Worm (Caenorhabditis elegans) whole organism, L2 larva: ENCODE measurements around the gene mif-2.
A peak's percentile ranks its signal among the peaks of the same experiment; 100 is the strongest.

Experiments used
- F13H6.1 ChIP-seq: sonication (generic microtip); optimal IDR thresholded peaks from 2 replicates; lab custom pipeline; 2016; ENCODE audit warnings: missing genetic modification characterization, missing compliant biosample characterization
- R02D3.7 ChIP-seq: fragments of 150-350 bp; optimal IDR thresholded peaks from 2 replicates; lab custom pipeline; 2014; ENCODE audit warnings: missing biosample characterization, missing genetic modification characterization
- ZK546.5 ChIP-seq: sonication (generic microtip); optimal IDR thresholded peaks from 2 replicates; lab custom pipeline; 2017; ENCODE audit warnings: missing biosample characterization, missing genetic modification characterization
- blmp-1 ChIP-seq: sonication (generic microtip); optimal IDR thresholded peaks from 2 replicates; lab custom pipeline; 2017; ENCODE audit warnings: missing genetic modification characterization, mild to moderate bottlenecking, missing compliant biosample characterization, antibody characterized with exemption, moderate library complexity; ENCODE audit not compliant: insufficient read depth
- ceh-16 ChIP-seq: fragments of 150-350 bp; optimal IDR thresholded peaks from 2 replicates; lab custom pipeline; 2014; ENCODE audit warnings: missing biosample characterization, missing genetic modification characterization
- crh-2 ChIP-seq: sonication (generic microtip); optimal IDR thresholded peaks from 2 replicates; lab custom pipeline; 2017; ENCODE audit warnings: missing biosample characterization, missing genetic modification characterization
- elt-1 ChIP-seq: fragments of 150-350 bp; optimal IDR thresholded peaks from 2 replicates; lab custom pipeline; 2014; ENCODE audit warnings: missing biosample characterization, missing genetic modification characterization
- elt-3 ChIP-seq: sonication (generic microtip); optimal IDR thresholded peaks from 2 replicates; lab custom pipeline; 2017; ENCODE audit warnings: missing biosample characterization, missing genetic modification characterization
- fos-1 ChIP-seq: fragments of 150-350 bp; optimal IDR thresholded peaks from 2 replicates; lab custom pipeline; 2014; ENCODE audit warnings: missing biosample characterization, missing genetic modification characterization
- gmeb-1 ChIP-seq: fragments of 150-350 bp; optimal IDR thresholded peaks from 2 replicates; lab custom pipeline; 2014; ENCODE audit warnings: missing biosample characterization, missing genetic modification characterization
- lin-13 ChIP-seq: fragments of 150-350 bp; optimal IDR thresholded peaks from 2 replicates; lab custom pipeline; 2014; ENCODE audit warnings: missing biosample characterization, missing genetic modification reagents, missing genetic modification characterization
- mab-5 ChIP-seq: fragments of 150-350 bp; optimal IDR thresholded peaks from 2 replicates; lab custom pipeline; 2014; ENCODE audit warnings: missing biosample characterization, missing genetic modification characterization
- mbf-1 ChIP-seq: sonication (generic microtip); optimal IDR thresholded peaks from 2 replicates; lab custom pipeline; 2017; ENCODE audit warnings: missing biosample characterization, missing genetic modification characterization
- mdl-1 ChIP-seq, 2 experiments: fragments of 150-350 bp in 1 of 2; sonication (generic microtip) in 1 of 2; optimal IDR thresholded peaks; 2 replicates each; lab custom pipeline; 2017; ENCODE audit warnings: missing biosample characterization in 2 of 2, missing genetic modification characterization in 2 of 2
- nhr-10 ChIP-seq: sonication (generic microtip); optimal IDR thresholded peaks from 2 replicates; lab custom pipeline; 2017; ENCODE audit warnings: missing biosample characterization, missing genetic modification characterization
- nhr-11 ChIP-seq: fragments of 150-350 bp; optimal IDR thresholded peaks from 2 replicates; lab custom pipeline; 2014; ENCODE audit warnings: missing biosample characterization, missing genetic modification characterization
- nhr-12 ChIP-seq: fragments of 150-350 bp; optimal IDR thresholded peaks from 2 replicates; lab custom pipeline; 2014; ENCODE audit warnings: missing biosample characterization, missing genetic modification characterization
- nhr-23 ChIP-seq: fragments of 150-350 bp; optimal IDR thresholded peaks from 2 replicates; lab custom pipeline; 2014; ENCODE audit warnings: missing biosample characterization, missing genetic modification reagents, missing genetic modification characterization
- nhr-237 ChIP-seq: fragments of 150-350 bp; optimal IDR thresholded peaks from 2 replicates; lab custom pipeline; 2014; ENCODE audit warnings: missing biosample characterization, missing genetic modification characterization
- nhr-6 ChIP-seq: fragments of 150-350 bp; optimal IDR thresholded peaks from 2 replicates; lab custom pipeline; 2014; ENCODE audit warnings: missing biosample characterization, missing genetic modification characterization
- peb-1 ChIP-seq: fragments of 150-350 bp; optimal IDR thresholded peaks from 2 replicates; lab custom pipeline; 2014; ENCODE audit warnings: missing biosample characterization, missing genetic modification characterization
- sem-4 ChIP-seq: fragments of 150-350 bp; optimal IDR thresholded peaks from 2 replicates; lab custom pipeline; 2014; ENCODE audit warnings: missing biosample characterization, missing genetic modification reagents, missing genetic modification characterization
- sma-3 ChIP-seq: sonication (generic microtip); optimal IDR thresholded peaks from 2 replicates; lab custom pipeline; 2016; ENCODE audit warnings: missing genetic modification reagents, missing genetic modification characterization, missing compliant biosample characterization
- sma-9 ChIP-seq, 2 experiments: fragments of 150-350 bp in 1 of 2; sonication (generic microtip) in 1 of 2; optimal IDR thresholded peaks; 2 replicates each; lab custom pipeline; 2014 to 2016; ENCODE audit warnings: missing genetic modification characterization in 2 of 2, mild to moderate bottlenecking in 1 of 2, missing biosample characterization in 1 of 2, missing compliant biosample characterization in 1 of 2, missing genetic modification reagents in 1 of 2, moderate library complexity in 1 of 2
- snpc-4 ChIP-seq: fragments of 150-350 bp; optimal IDR thresholded peaks from 2 replicates; lab custom pipeline; 2014; ENCODE audit warnings: missing biosample characterization, missing genetic modification characterization
- unc-55 ChIP-seq: fragments of 150-350 bp; sonication (generic microtip); optimal IDR thresholded peaks from 3 replicates; lab custom pipeline; 2014; ENCODE audit warnings: missing biosample characterization, missing genetic modification reagents, missing genetic modification characterization
- ztf-11 ChIP-seq: sonication (generic microtip); optimal IDR thresholded peaks from 2 replicates; lab custom pipeline; 2017; ENCODE audit warnings: missing biosample characterization, missing genetic modification characterization

mif-2 gene

DNA sequence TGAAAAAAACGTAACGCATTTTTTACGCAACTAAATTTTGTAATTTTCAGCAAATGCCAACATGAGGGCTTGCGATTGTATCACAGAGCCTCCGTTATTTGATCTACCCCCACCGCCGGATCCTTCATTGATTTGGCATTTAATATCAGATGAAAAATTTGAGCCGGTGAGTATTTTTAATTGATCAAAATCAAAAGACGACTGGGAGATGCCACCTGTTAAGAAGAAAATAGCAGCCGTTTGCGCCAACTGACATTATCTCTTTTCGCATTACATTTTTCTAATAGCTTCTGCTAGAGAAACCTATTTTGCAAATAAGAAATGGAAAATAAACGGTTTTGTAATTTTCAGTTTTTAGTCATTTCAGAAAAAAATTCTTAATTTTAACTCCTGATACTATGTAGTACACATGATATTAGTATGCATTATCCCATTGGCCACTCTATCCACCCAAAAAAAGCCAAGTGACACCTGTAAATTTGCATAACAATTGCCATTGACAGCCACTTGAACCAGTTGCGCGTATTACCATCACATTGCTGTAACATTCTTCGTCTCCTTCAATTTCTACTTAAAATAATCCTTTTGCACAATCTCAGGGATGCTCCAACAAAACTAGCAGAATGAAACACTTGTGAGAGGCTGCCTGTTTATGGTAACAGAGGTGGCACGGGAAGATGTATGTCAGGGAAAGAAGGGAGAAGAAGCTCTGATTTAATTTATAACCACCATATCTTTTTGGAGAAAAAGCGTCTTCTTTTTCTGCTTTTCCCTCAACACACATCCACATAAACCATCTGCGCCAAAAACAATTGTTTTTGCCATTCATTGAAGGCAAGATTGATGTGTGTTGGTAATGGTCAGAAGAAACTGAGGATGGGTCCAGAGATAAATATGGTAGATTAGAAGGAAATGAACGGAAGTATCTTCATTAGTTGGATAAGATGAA lies 19.6 kb downstream of the mif-2 start, which contains the start of gene F58H1.5:
Gene F58H1.5, plus strand, starts transcription at position 51 of the 949 bp plus-strand sequence.
- peak; percentile 72 for TF ChIP-seq mab-5 (tag; lab: Kevin White, UChicago)
- no peak for TF ChIP-seq elt-3 (tag; lab: Kevin White, UChicago)
- no peak for TF ChIP-seq gmeb-1 (tag; lab: Kevin White, UChicago)

DNA sequence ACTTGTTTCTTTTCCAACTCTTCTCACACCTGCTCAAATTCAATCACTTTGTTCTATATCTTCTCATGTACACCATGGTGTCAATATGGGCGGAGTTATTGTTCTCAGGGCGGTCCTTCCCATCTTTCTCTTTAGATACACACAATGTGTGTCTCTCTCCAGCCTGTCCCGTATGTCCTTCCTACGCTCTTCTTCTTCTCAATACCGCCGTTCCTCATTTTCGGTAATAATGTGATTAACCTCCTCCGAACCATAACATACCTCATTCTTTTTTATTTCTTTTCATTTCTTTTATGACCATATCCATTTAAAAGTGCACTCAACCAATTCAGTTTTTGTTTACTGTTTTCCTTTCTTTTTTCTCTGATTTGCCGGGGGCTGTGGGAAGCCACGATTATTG lies 22.6 kb downstream of the mif-2 start:
- no peak for TF ChIP-seq peb-1 (tag; lab: Kevin White, UChicago)
- no peak for TF ChIP-seq R02D3.7 (tag; lab: Kevin White, UChicago)
- no peak for TF ChIP-seq nhr-237
- TF ChIP-seq crh-2 (tag; lab: Kevin White, UChicago) = no peak
- TF ChIP-seq ceh-16 (tag; lab: Kevin White, UChicago) = no peak
- no peak for TF ChIP-seq nhr-11 (tag; lab: Kevin White, UChicago)
- TF ChIP-seq sma-3 = no peak
- TF ChIP-seq snpc-4 (tag; lab: Kevin White, UChicago) = no peak
- no peak for TF ChIP-seq sma-9 (GFP tag; optimal IDR thresholded peaks at IDR 0.05; lab: Kevin White, UChicago)
- no peak for TF ChIP-seq sma-9 (tag; optimal IDR thresholded peaks at IDR 0.05; lab: Kevin White, UChicago)
- no peak for TF ChIP-seq fos-1 (tag; lab: Kevin White, UChicago)
- no peak for TF ChIP-seq mbf-1 (tag; lab: Kevin White, UChicago)
- TF ChIP-seq mdl-1 (tag; optimal IDR thresholded peaks at IDR 0.05; lab: Kevin White, UChicago) = no peak
- no peak for TF ChIP-seq nhr-12 (tag; lab: Kevin White, UChicago)
- no peak for TF ChIP-seq sem-4
- no peak for TF ChIP-seq F13H6.1 (tag; lab: Kevin White, UChicago)
- TF ChIP-seq, all 48 proteins: peak for 0

DNA sequence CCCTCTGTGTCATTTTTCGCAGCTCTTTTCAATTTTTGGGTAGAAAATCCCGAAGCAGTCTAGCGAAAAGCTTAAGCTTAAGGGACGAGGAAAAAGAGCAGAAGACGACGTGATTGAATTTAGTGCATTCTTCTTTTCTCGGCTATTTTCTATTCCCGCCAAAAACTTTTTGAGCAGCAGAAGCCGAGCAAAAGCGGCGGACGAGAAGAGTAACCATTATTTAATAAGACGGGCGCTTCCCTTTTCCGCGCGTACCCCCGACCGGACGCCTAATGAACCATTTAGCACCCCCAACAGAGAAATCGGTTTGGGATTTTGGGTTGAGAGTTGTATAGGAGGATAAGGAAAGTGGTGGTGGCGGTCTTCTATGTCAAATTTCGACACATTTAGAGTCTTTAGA lies 24.6 kb downstream of the mif-2 start:
- TF ChIP-seq F13H6.1 (tag; lab: Kevin White, UChicago) = no peak
- TF ChIP-seq unc-55 (GFP tag; lab: Kevin White, UChicago) = no peak
- TF ChIP-seq nhr-23 = no peak
- no peak for TF ChIP-seq nhr-6 (tag; lab: Kevin White, UChicago)

DNA sequence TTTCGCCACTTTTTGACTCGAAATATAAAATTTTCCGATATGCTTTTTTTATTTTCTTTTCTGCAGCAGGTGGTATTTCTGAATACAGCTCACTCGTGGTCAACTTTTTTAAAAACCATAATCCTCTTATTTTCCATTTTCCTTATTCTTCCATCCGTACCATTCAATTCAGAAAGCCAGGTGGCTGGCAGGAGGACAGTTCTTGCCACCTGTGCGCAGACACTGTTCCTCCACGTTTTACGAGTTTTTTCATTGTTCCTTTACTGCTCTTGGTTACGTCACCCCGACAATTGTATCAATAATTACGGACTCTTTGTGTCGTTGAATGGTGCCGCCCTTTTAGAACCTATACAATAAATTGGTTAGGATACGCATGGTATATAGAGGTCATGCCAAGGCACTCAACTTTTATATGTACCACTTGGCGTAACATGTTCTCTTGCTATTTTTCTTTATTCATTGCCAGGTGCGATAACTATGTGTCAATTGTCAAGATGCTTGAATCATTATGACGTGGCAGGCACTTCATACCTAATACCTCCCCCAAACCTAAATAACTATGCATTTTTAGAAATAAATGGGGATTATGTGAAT lies 25.3 kb downstream of the mif-2 start:
- TF ChIP-seq nhr-23 (no peak), mab-5 (tag; lab: Kevin White, UChicago) (no peak), lin-13 (GFP tag; lab: Kevin White, UChicago) (no peak), R02D3.7 (tag; lab: Kevin White, UChicago) (no peak), F13H6.1 (tag; lab: Kevin White, UChicago) (no peak), ZK546.5 (tag; lab: Kevin White, UChicago) (no peak), fos-1 (tag; lab: Kevin White, UChicago) (no peak), ztf-11 (tag; lab: Kevin White, UChicago) (no peak)

DNA sequence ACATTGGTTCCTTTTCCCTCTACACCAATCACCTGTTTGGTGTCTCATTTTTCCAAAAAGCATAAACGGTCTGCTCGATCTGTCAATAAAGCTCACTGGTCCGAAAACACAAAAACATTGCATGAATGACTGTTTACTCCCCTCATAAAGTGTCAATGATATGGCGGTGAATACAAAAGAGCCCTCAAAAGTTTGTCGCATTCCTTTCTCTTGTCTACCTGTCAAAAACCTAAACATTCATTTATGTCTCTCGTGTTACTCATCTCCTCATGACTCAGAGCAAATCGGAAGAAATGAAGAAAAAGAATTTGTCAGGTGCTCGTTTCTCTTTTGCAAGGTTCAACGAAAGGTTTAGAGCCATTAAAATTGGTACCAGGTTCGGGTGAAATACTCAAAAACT lies 27.0 kb downstream of the mif-2 start:
- TF ChIP-seq snpc-4 (tag; lab: Kevin White, UChicago) = no peak
- TF ChIP-seq, all 48 proteins: peak for 0

DNA sequence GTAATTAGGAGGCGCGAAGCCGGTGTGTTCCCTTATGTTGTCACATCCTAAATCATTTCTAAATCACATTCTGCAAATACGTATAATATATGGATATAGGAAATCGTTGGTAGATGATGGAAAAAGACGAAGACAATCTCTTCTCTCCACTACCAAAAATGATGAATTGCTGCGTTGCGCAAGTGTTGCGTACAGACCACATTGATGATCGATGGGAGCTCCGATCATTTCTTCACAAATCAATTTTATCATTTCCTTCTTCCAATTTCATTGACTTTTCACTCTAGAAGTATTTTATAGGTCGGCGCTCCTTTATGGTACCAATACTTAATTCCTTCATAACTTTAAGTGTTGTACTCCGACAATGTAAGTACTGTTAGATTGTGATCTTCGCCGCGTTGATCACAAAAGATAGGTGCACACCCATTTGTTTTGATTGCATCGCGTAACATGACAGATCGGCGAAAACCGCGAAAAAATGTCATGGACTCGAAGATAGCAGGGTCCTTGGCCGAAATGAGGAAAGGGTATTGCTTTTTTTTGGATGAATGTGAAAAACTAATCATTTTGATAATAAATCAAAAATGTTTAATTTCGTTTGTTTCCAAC lies 28.6 kb downstream of the mif-2 start:
- TF ChIP-seq mbf-1 (tag; lab: Kevin White, UChicago) (no peak), nhr-10 (no peak), ztf-11 (tag; lab: Kevin White, UChicago) (no peak), blmp-1 (tag; lab: Kevin White, UChicago) (no peak), sem-4 (no peak), mab-5 (tag; lab: Kevin White, UChicago) (no peak), elt-1 (peak; percentile 24)
